8 worm cellular contexts compared by ENCODE assay signal in the genomic region with DNA sequence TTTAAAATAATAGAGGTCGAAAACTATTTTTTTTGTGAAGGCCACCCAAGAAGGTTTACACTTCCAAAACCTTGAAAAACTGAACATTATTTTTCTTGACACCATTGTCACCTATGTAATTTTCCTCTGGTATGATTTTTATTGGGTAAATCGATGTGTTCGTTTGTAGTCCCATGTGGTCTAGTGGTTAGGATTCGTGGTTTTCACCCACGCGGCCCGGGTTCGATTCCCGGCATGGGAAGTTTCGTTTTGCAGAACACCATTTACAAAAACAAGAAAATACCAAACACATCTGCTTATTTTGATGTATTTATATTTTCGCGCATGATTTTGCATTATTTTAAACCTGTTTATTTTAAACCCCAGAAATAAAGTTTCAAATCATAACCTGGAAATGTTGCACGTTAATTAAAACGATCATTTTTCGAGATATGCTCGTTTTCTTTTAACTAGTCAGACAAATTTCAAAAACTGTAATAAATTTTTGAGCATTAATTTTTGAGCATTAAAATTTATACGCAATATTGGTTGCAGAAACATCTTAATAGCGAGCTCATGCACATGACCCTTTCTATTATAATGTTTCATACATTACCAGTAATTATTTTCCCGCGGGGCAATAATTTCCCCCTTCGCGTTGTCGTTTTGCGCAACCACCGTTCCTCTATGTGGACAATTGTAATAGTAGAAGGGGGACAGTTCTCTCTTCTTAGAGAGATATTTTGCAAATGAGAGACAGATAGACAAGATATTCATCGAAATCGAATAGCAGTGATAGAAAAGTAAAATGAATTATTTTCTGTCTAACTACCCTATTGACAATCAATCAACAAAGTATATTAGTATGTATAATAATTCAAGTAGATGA.
TF ChIP-seq lines count a peak whose summit lies in the region.

No protein-coding gene starts in this region.

TF ChIP-seq in whole organism, L1 larva, 84 proteins besides CTCF, POLR2A, EP300 and RAD21 (continues in another document):
- TF ChIP-seq xbp-1 (tag; optimal IDR thresholded peaks at IDR 0.05; lab: Kevin White, UChicago): peak; percentile 6
- peak; percentile 60 for TF ChIP-seq nhr-85 (tag; lab: Kevin White, UChicago)
- peak; percentile 17 for TF ChIP-seq snu-23 (GFP tag; optimal IDR thresholded peaks at IDR 0.05; lab: Kevin White, UChicago)
- no peak for TF ChIP-seq unc-98 (GFP tag; IDR thresholded peaks at IDR 0.05; lab: Robert Waterston, UW)
- peak; percentile 46 for TF ChIP-seq mep-1 (tag; optimal IDR thresholded peaks at IDR 0.05; lab: Kevin White, UChicago)
- TF ChIP-seq nhr-20 (tag; optimal IDR thresholded peaks at IDR 0.05; lab: Kevin White, UChicago): peak; percentile 39
- no peak for TF ChIP-seq dpl-1 (GFP tag; optimal IDR thresholded peaks at IDR 0.05; lab: Kevin White, UChicago)
- no peak for TF ChIP-seq skn-1 (tag; optimal IDR thresholded peaks at IDR 0.05; lab: Kevin White, UChicago)
- peak; percentile 33 for TF ChIP-seq blmp-1 (tag; optimal IDR thresholded peaks at IDR 0.05; lab: Kevin White, UChicago)
- peak; percentile 27 for TF ChIP-seq nhr-47 (tag; optimal IDR thresholded peaks at IDR 0.05; lab: Kevin White, UChicago)

TF ChIP-seq in whole organism, L2 larva, 48 proteins besides CTCF, POLR2A, EP300 and RAD21 (continues in another document):
- TF ChIP-seq lsy-2 (tag; optimal IDR thresholded peaks at IDR 0.05; lab: Kevin White, UChicago) (peak in 1 of 2 experiments; percentile 38), nhr-237 (tag; optimal IDR thresholded peaks at IDR 0.05; lab: Kevin White, UChicago) (no peak), sma-9 (GFP tag; optimal IDR thresholded peaks at IDR 0.05; lab: Kevin White, UChicago) (peak; percentile 21), sma-9 (tag; optimal IDR thresholded peaks at IDR 0.05; lab: Kevin White, UChicago) (no peak), gmeb-1 (tag; optimal IDR thresholded peaks at IDR 0.05; lab: Kevin White, UChicago) (peak; percentile 58), nhr-77 (tag; optimal IDR thresholded peaks at IDR 0.05; lab: Kevin White, UChicago) (no peak), sma-3 (GFP tag; optimal IDR thresholded peaks at IDR 0.05; lab: Kevin White, UChicago) (peak; percentile 56), nhr-129 (tag; optimal IDR thresholded peaks at IDR 0.05; lab: Kevin White, UChicago) (peak; percentile 12), ceh-16 (tag; optimal IDR thresholded peaks at IDR 0.05; lab: Kevin White, UChicago) (peak; percentile 20), snpc-4 (tag; optimal IDR thresholded peaks at IDR 0.05; lab: Kevin White, UChicago) (no peak)

TF ChIP-seq in whole organism, L3 larva, 47 proteins besides CTCF, POLR2A, EP300 and RAD21 (continues in another document):
- no peak for TF ChIP-seq unc-62 (GFP tag; optimal IDR thresholded peaks at IDR 0.05; lab: Kevin White, UChicago)
- no peak for TF ChIP-seq tbx-2 (tag; optimal IDR thresholded peaks at IDR 0.05; lab: Kevin White, UChicago)
- no peak for TF ChIP-seq ceh-16 (tag; optimal IDR thresholded peaks at IDR 0.05; lab: Kevin White, UChicago)
- TF ChIP-seq sea-2 (GFP tag; optimal IDR thresholded peaks at IDR 0.05; lab: Kevin White, UChicago): no peak
- TF ChIP-seq elt-3 (tag; optimal IDR thresholded peaks at IDR 0.05; lab: Kevin White, UChicago): no peak
- TF ChIP-seq fkh-2 (tag; optimal IDR thresholded peaks at IDR 0.05; lab: Kevin White, UChicago): no peak
- TF ChIP-seq unc-39 (tag; optimal IDR thresholded peaks at IDR 0.05; lab: Kevin White, UChicago): no peak
- no peak for TF ChIP-seq egl-27 (tag; optimal IDR thresholded peaks at IDR 0.05; lab: Kevin White, UChicago)
- TF ChIP-seq mml-1 (tag; optimal IDR thresholded peaks at IDR 0.05; lab: Kevin White, UChicago): no peak
- TF ChIP-seq mdl-1 (tag; optimal IDR thresholded peaks at IDR 0.05; lab: Kevin White, UChicago): no peak
- TF ChIP-seq nhr-67 (tag; optimal IDR thresholded peaks at IDR 0.05; lab: Kevin White, UChicago): no peak

TF ChIP-seq in whole organism, L4 larva, 104 proteins besides CTCF, POLR2A, EP300 and RAD21 (continues in another document):
- TF ChIP-seq mxl-3 (GFP tag; optimal IDR thresholded peaks at IDR 0.05; lab: Kevin White, UChicago) (peak; percentile 21), pqm-1 (tag; optimal IDR thresholded peaks at IDR 0.05; lab: Kevin White, UChicago) (no peak), nhr-102 (tag; optimal IDR thresholded peaks at IDR 0.05; lab: Kevin White, UChicago) (peak; percentile 49), dmd-6 (GFP tag; IDR thresholded peaks at IDR 0.05; lab: Robert Waterston, UW) (peak; percentile 51), daf-12 (tag; optimal IDR thresholded peaks at IDR 0.05; lab: Kevin White, UChicago) (no peak), snpc-4 (tag; optimal IDR thresholded peaks at IDR 0.05; lab: Kevin White, UChicago) (no peak), arid-1 (GFP tag; conservative IDR thresholded peaks at IDR 0.05; lab: Robert Waterston, UW) (peak; percentile 59; the same call in 1 of the 2 replicates), nhr-42 (GFP tag; IDR thresholded peaks at IDR 0.05; lab: Robert Waterston, UW) (0 out of 2 replicates have a peak, but pooled peaks have one; percentile 61), aha-1 (tag; lab: Kevin White, UChicago) (peak; percentile 95), Y5F2A.4 (GFP tag; optimal IDR thresholded peaks at IDR 0.05; lab: Kevin White, UChicago) (no peak)

TF ChIP-seq in whole organism, late embryonic, 69 proteins besides CTCF, POLR2A, EP300 and RAD21:
- peak; percentile 97 for TF ChIP-seq sdc-2 (tag; optimal IDR thresholded peaks at IDR 0.05; lab: Kevin White, UChicago)
- no peak for TF ChIP-seq nfya-1 (tag; optimal IDR thresholded peaks at IDR 0.05; lab: Kevin White, UChicago)
- no peak for TF ChIP-seq dmd-4 (tag; optimal IDR thresholded peaks at IDR 0.05; lab: Kevin White, UChicago; ENCODE audit: borderline replicate concordance)
- TF ChIP-seq K09A11.1 (tag; optimal IDR thresholded peaks at IDR 0.05; lab: Kevin White, UChicago; ENCODE audit: insufficient read depth): no peak

TF ChIP-seq in whole organism, midembryonic, 9 proteins besides CTCF, POLR2A, EP300 and RAD21:
- TF ChIP-seq ztf-23 (GFP tag; IDR thresholded peaks at IDR 0.05; lab: Robert Waterston, UW): peak; percentile 43; the same call in 1 of the 2 replicates
- TF ChIP-seq tab-1 (GFP tag; IDR thresholded peaks at IDR 0.05; lab: Robert Waterston, UW): 0 out of 2 replicates have a peak, but pooled peaks have one; percentile 32
- peak; percentile 72 for TF ChIP-seq flt-1 (GFP tag; IDR thresholded peaks at IDR 0.05; lab: Robert Waterston, UW)
- TF ChIP-seq T22C8.4 (GFP tag; IDR thresholded peaks at IDR 0.05; lab: Robert Waterston, UW): no peak
TF ChIP-seq in whole organism, midembryonic: peak in this region for 3.

TF ChIP-seq in whole organism, mixed stage, embryonic, 35 proteins besides CTCF, POLR2A, EP300 and RAD21:
- TF ChIP-seq nhr-237 (tag; optimal IDR thresholded peaks at IDR 0.05; lab: Kevin White, UChicago): no peak
- peak; percentile 55 for TF ChIP-seq zip-8 (tag; optimal IDR thresholded peaks at IDR 0.05; lab: Kevin White, UChicago)

TF ChIP-seq in whole organism, young adult, 124 proteins besides CTCF, POLR2A, EP300 and RAD21 (continues in another document):
- TF ChIP-seq aptf-2 (GFP tag; conservative IDR thresholded peaks at IDR 0.05; lab: Robert Waterston, UW) (no peak), B0261.1 (tag; optimal IDR thresholded peaks at IDR 0.05; lab: Kevin White, UChicago) (peak; percentile 71), cebp-1 (GFP tag; IDR thresholded peaks at IDR 0.05; lab: Robert Waterston, UW) (no peak), cebp-1 (tag; optimal IDR thresholded peaks at IDR 0.05; lab: Kevin White, UChicago) (no peak), K12H6.12 (tag; optimal IDR thresholded peaks at IDR 0.05; lab: Kevin White, UChicago) (no peak), ztf-26 (tag; optimal IDR thresholded peaks at IDR 0.05; lab: Kevin White, UChicago) (peak; percentile 6), hmg-20 (GFP tag; IDR thresholded peaks at IDR 0.05; lab: Robert Waterston, UW) (0 out of 2 replicates have a peak, but pooled peaks have one; percentile 10), sea-2 (GFP tag; IDR thresholded peaks at IDR 0.05; lab: Robert Waterston, UW) (peak; percentile 35; the same call in 1 of the 2 replicates), lsy-27 (tag; optimal IDR thresholded peaks at IDR 0.05; lab: Kevin White, UChicago; ENCODE audit: borderline replicate concordance, insufficient read depth) (no peak), rcor-1 (GFP tag; IDR thresholded peaks at IDR 0.05; lab: Robert Waterston, UW) (peak; percentile 48; the same call in 1 of the 2 replicates), egl-44 (GFP tag; IDR thresholded peaks at IDR 0.05; lab: Robert Waterston, UW) (0 out of 2 replicates have a peak, but pooled peaks have one; percentile 27), ceh-58 (GFP tag; IDR thresholded peaks at IDR 0.05; lab: Robert Waterston, UW) (no peak), ceh-40 (GFP tag; IDR thresholded peaks at IDR 0.05; lab: Robert Waterston, UW) (peak; percentile 31; the same call in 1 of the 2 replicates), aptf-3 (GFP tag; IDR thresholded peaks at IDR 0.05; lab: Robert Waterston, UW) (no peak), zfh-2 (GFP tag; conservative IDR thresholded peaks at IDR 0.05; lab: Robert Waterston, UW) (no peak), attf-5 (GFP tag; optimal IDR thresholded peaks at IDR 0.05; lab: Kevin White, UChicago) (no peak), ama-1 (optimal IDR thresholded peaks at IDR 0.05; lab: Kevin White, UChicago) (no peak), ama-1 (GFP tag; optimal IDR thresholded peaks at IDR 0.05; lab: Kevin White, UChicago) (peak; percentile 29 to 77), dpff-1 (tag; optimal IDR thresholded peaks at IDR 0.05; lab: Kevin White, UChicago) (no peak), akir-1 (GFP tag; optimal IDR thresholded peaks at IDR 0.05; lab: Kevin White, UChicago) (no peak), pbrm-1 (GFP tag; IDR thresholded peaks at IDR 0.05; lab: Robert Waterston, UW) (peak; percentile 86), egrh-3 (GFP tag; IDR thresholded peaks at IDR 0.05; lab: Robert Waterston, UW) (no peak), tbp1 (GFP tag; optimal IDR thresholded peaks at IDR 0.05; lab: Kevin White, UChicago) (peak; percentile 91), F10E7.11 (tag; optimal IDR thresholded peaks at IDR 0.05; lab: Kevin White, UChicago) (no peak), tbx-9 (tag; optimal IDR thresholded peaks at IDR 0.05; lab: Kevin White, UChicago; ENCODE audit: borderline replicate concordance) (no peak), nfya-2 (GFP tag; IDR thresholded peaks at IDR 0.05; lab: Robert Waterston, UW) (no peak), rec-8 (tag; optimal IDR thresholded peaks at IDR 0.05; lab: Kevin White, UChicago) (no peak), snpc-4 (GFP tag; optimal IDR thresholded peaks at IDR 0.05; lab: Kevin White, UChicago) (peak; percentile 44), snpc-4 (tag; optimal IDR thresholded peaks at IDR 0.05; lab: Kevin White, UChicago) (peak in 2 of 4 experiments; percentile 51 to 56), hsf-1 (GFP tag; IDR thresholded peaks at IDR 0.05; lab: Robert Waterston, UW) (no peak), efl-1 (GFP tag; optimal IDR thresholded peaks at IDR 0.05; lab: Kevin White, UChicago) (no peak)
